Comparison of ENCODE assay signal across 6 worm cellular contexts in genomic region chrIV:9112019-9112418, ce11.
A peak's percentile ranks its signal among the peaks of the same experiment; 100 is the strongest.
TF ChIP-seq lines count a peak whose summit lies in the region.

No protein-coding gene starts in this region.

TF ChIP-seq in whole organism, L1 larva, 84 proteins besides CTCF, POLR2A, EP300 and RAD21 (continues in another document):
- TF ChIP-seq ceh-88 (GFP tag; IDR thresholded peaks at IDR 0.05; lab: Robert Waterston, UW) (no peak), hlh-17 (GFP tag; optimal IDR thresholded peaks at IDR 0.05; lab: Kevin White, UChicago; ENCODE audit: borderline replicate concordance) (no peak), unc-98 (GFP tag; IDR thresholded peaks at IDR 0.05; lab: Robert Waterston, UW) (no peak), efl-3 (GFP tag; optimal IDR thresholded peaks at IDR 0.05; lab: Kevin White, UChicago) (no peak), nhr-47 (tag; optimal IDR thresholded peaks at IDR 0.05; lab: Kevin White, UChicago) (no peak), blmp-1 (tag; optimal IDR thresholded peaks at IDR 0.05; lab: Kevin White, UChicago) (peak; percentile 95), nhr-76 (tag; optimal IDR thresholded peaks at IDR 0.05; lab: Kevin White, UChicago) (no peak), unc-62 (GFP tag; optimal IDR thresholded peaks at IDR 0.05; lab: Kevin White, UChicago) (no peak), skn-1 (tag; optimal IDR thresholded peaks at IDR 0.05; lab: Kevin White, UChicago) (no peak), dpl-1 (GFP tag; optimal IDR thresholded peaks at IDR 0.05; lab: Kevin White, UChicago) (no peak), jun-1 (tag; optimal IDR thresholded peaks at IDR 0.05; lab: Kevin White, UChicago) (peak; percentile 29), fos-1 (tag; optimal IDR thresholded peaks at IDR 0.05; lab: Kevin White, UChicago) (no peak), nhr-28 (tag; optimal IDR thresholded peaks at IDR 0.05; lab: Kevin White, UChicago) (no peak), mep-1 (tag; optimal IDR thresholded peaks at IDR 0.05; lab: Kevin White, UChicago) (no peak), vab-15 (tag; optimal IDR thresholded peaks at IDR 0.05; lab: Kevin White, UChicago) (no peak), ceh-63 (GFP tag; optimal IDR thresholded peaks at IDR 0.05; lab: Kevin White, UChicago) (no peak)

TF ChIP-seq in whole organism, L2 larva, 48 proteins besides CTCF, POLR2A, EP300 and RAD21:
- TF ChIP-seq sem-4 (tag; optimal IDR thresholded peaks at IDR 0.05; lab: Kevin White, UChicago) (no peak), fos-1 (tag; optimal IDR thresholded peaks at IDR 0.05; lab: Kevin White, UChicago) (peak; percentile 93), nhr-21 (tag; optimal IDR thresholded peaks at IDR 0.05; lab: Kevin White, UChicago) (peak; percentile 0), nhr-12 (tag; optimal IDR thresholded peaks at IDR 0.05; lab: Kevin White, UChicago) (no peak), blmp-1 (tag; optimal IDR thresholded peaks at IDR 0.05; lab: Kevin White, UChicago; ENCODE audit: insufficient read depth) (peak; percentile 76), unc-55 (GFP tag; optimal IDR thresholded peaks at IDR 0.05; lab: Kevin White, UChicago) (no peak)

TF ChIP-seq in whole organism, L3 larva, 47 proteins besides CTCF, POLR2A, EP300 and RAD21 (continues in another document):
- TF ChIP-seq nhr-237 (tag; optimal IDR thresholded peaks at IDR 0.05; lab: Kevin White, UChicago) (no peak), ceh-28 (tag; optimal IDR thresholded peaks at IDR 0.05; lab: Kevin White, UChicago) (no peak), mdl-1 (tag; optimal IDR thresholded peaks at IDR 0.05; lab: Kevin White, UChicago) (no peak), zag-1 (tag; optimal IDR thresholded peaks at IDR 0.05; lab: Kevin White, UChicago) (no peak), fkh-10 (GFP tag; optimal IDR thresholded peaks at IDR 0.05; lab: Kevin White, UChicago) (no peak), R02D3.7 (tag; optimal IDR thresholded peaks at IDR 0.05; lab: Kevin White, UChicago) (no peak), ceh-16 (tag; optimal IDR thresholded peaks at IDR 0.05; lab: Kevin White, UChicago) (no peak), ceh-9 (tag; optimal IDR thresholded peaks at IDR 0.05; lab: Kevin White, UChicago) (no peak), aly-2 (tag; optimal IDR thresholded peaks at IDR 0.05; lab: Kevin White, UChicago) (no peak), nhr-12 (tag; optimal IDR thresholded peaks at IDR 0.05; lab: Kevin White, UChicago) (no peak), ztf-4 (tag; optimal IDR thresholded peaks at IDR 0.05; lab: Kevin White, UChicago) (no peak), pqm-1 (tag; optimal IDR thresholded peaks at IDR 0.05; lab: Kevin White, UChicago) (peak; percentile 45), nfya-1 (tag; optimal IDR thresholded peaks at IDR 0.05; lab: Kevin White, UChicago; ENCODE audit: insufficient read depth) (no peak), elt-3 (tag; optimal IDR thresholded peaks at IDR 0.05; lab: Kevin White, UChicago) (peak in 2 of 3 experiments; percentile 20 to 65), fos-1 (tag; optimal IDR thresholded peaks at IDR 0.05; lab: Kevin White, UChicago) (no peak), ama-1 (optimal IDR thresholded peaks at IDR 0.05; lab: Kevin White, UChicago) (no peak), ceh-82 (tag; optimal IDR thresholded peaks at IDR 0.05; lab: Kevin White, UChicago) (no peak), lin-15B (tag; optimal IDR thresholded peaks at IDR 0.05; lab: Kevin White, UChicago) (no peak), pha-4 (tag; optimal IDR thresholded peaks at IDR 0.05; lab: Kevin White, UChicago) (no peak)

TF ChIP-seq in whole organism, L4 larva, 104 proteins besides CTCF, POLR2A, EP300 and RAD21:
- TF ChIP-seq arid-1 (GFP tag; conservative IDR thresholded peaks at IDR 0.05; lab: Robert Waterston, UW): no peak
- peak; percentile 72 for TF ChIP-seq hlh-11 (tag; optimal IDR thresholded peaks at IDR 0.05; lab: Kevin White, UChicago)
- peak; percentile 64 for TF ChIP-seq cey-2 (tag; optimal IDR thresholded peaks at IDR 0.05; lab: Kevin White, UChicago; ENCODE audit: borderline replicate concordance, insufficient read depth)
- peak; percentile 70 for TF ChIP-seq dmd-6 (GFP tag; IDR thresholded peaks at IDR 0.05; lab: Robert Waterston, UW)
- no peak for TF ChIP-seq lsy-2 (tag; optimal IDR thresholded peaks at IDR 0.05; lab: Kevin White, UChicago)
- TF ChIP-seq dmd-8 (GFP tag; IDR thresholded peaks at IDR 0.05; lab: Robert Waterston, UW): no peak
- peak; percentile 15 for TF ChIP-seq dpl-1 (GFP tag; optimal IDR thresholded peaks at IDR 0.05; lab: Kevin White, UChicago)
- peak; percentile 91 for TF ChIP-seq pqm-1 (tag; optimal IDR thresholded peaks at IDR 0.05; lab: Kevin White, UChicago)
- TF ChIP-seq nhr-28 (tag; optimal IDR thresholded peaks at IDR 0.05; lab: Kevin White, UChicago): peak; percentile 80
- no peak for TF ChIP-seq daf-16 (GFP tag; optimal IDR thresholded peaks at IDR 0.05; lab: Kevin White, UChicago)
- peak; percentile 52 for TF ChIP-seq daf-16 (tag; optimal IDR thresholded peaks at IDR 0.05; lab: Kevin White, UChicago)
- TF ChIP-seq mxl-3 (GFP tag; optimal IDR thresholded peaks at IDR 0.05; lab: Kevin White, UChicago): peak; percentile 68
- TF ChIP-seq aly-2 (tag; optimal IDR thresholded peaks at IDR 0.05; lab: Kevin White, UChicago): no peak
- no peak for TF ChIP-seq lin-13 (GFP tag; optimal IDR thresholded peaks at IDR 0.05; lab: Kevin White, UChicago)
- peak; percentile 18 for TF ChIP-seq hlh-30 (tag; optimal IDR thresholded peaks at IDR 0.05; lab: Kevin White, UChicago; ENCODE audit: insufficient read depth)
- TF ChIP-seq gei-8 (GFP tag; optimal IDR thresholded peaks at IDR 0.05; lab: Kevin White, UChicago): no peak
- peak; percentile 57 for TF ChIP-seq dve-1 (tag; optimal IDR thresholded peaks at IDR 0.05; lab: Kevin White, UChicago; ENCODE audit: insufficient read depth)
- TF ChIP-seq F26F4.8 (GFP tag; conservative IDR thresholded peaks at IDR 0.05; lab: Robert Waterston, UW): no peak
TF ChIP-seq in whole organism, L4 larva: peak in this region for 10.

TF ChIP-seq in whole organism, mixed stage, embryonic, 35 proteins besides CTCF, POLR2A, EP300 and RAD21:
- TF ChIP-seq nhr-28 (tag; optimal IDR thresholded peaks at IDR 0.05; lab: Kevin White, UChicago) (no peak), mab-5 (tag; optimal IDR thresholded peaks at IDR 0.05; lab: Kevin White, UChicago) (no peak), ceh-83 (GFP tag; optimal IDR thresholded peaks at IDR 0.05; lab: Kevin White, UChicago) (no peak), sptf-1 (tag; optimal IDR thresholded peaks at IDR 0.05; lab: Kevin White, UChicago) (no peak), unc-39 (tag; optimal IDR thresholded peaks at IDR 0.05; lab: Kevin White, UChicago) (no peak), snpc-4 (tag; optimal IDR thresholded peaks at IDR 0.05; lab: Kevin White, UChicago) (no peak), nhr-12 (tag; optimal IDR thresholded peaks at IDR 0.05; lab: Kevin White, UChicago) (no peak), ham-2 (GFP tag; optimal IDR thresholded peaks at IDR 0.05; lab: Kevin White, UChicago) (no peak), blmp-1 (tag; optimal IDR thresholded peaks at IDR 0.05; lab: Kevin White, UChicago) (peak; percentile 39)

TF ChIP-seq in whole organism, young adult, 124 proteins besides CTCF, POLR2A, EP300 and RAD21:
- TF ChIP-seq ekl-4 (GFP tag; IDR thresholded peaks at IDR 0.05; lab: Robert Waterston, UW): no peak
- TF ChIP-seq nhr-80 (tag; optimal IDR thresholded peaks at IDR 0.05; lab: Kevin White, UChicago): peak; percentile 85
- TF ChIP-seq ets-4 (GFP tag; optimal IDR thresholded peaks at IDR 0.05; lab: Kevin White, UChicago): peak; percentile 46
